Fruit fly (Drosophila melanogaster): Measurements from ENCODE around the gene RnrL.

Gene RnrL

dm6 chr2L:10291276-10291675 is 36.5 kb downstream of the RnrL start:
- TF ChIP-seq CG16779 (tag; optimal IDR thresholded peaks at IDR 0.05), result no peak
- no peak for TF ChIP-seq CG31627 (GFP tag; optimal IDR thresholded peaks at IDR 0.05)
- no peak for TF ChIP-seq CG3032 (tag; optimal IDR thresholded peaks at IDR 0.05)
- no peak for TF ChIP-seq Gug (GFP tag; IDR thresholded peaks at IDR 0.05)

dm6 chr2L:10280772-10281171 is 47.0 kb downstream of the RnrL start, which contains the start of gene CG34043:
CG34043 (minus strand) TSS chr2L:10280872.
- no peak for TF ChIP-seq CG34406 (GFP tag; optimal IDR thresholded peaks at IDR 0.05)
- no peak for TF ChIP-seq Met (GFP tag; optimal IDR thresholded peaks at IDR 0.05)
- TF ChIP-seq CG1621 (tag; optimal IDR thresholded peaks at IDR 0.05), result no peak
- no peak for TF ChIP-seq fd59A (GFP tag; optimal IDR thresholded peaks at IDR 0.05)
- no peak for TF ChIP-seq Eip75B (GFP tag; optimal IDR thresholded peaks at IDR 0.05)
- no peak for TF ChIP-seq fkh (GFP tag; optimal IDR thresholded peaks at IDR 0.05)
- no peak for TF ChIP-seq achi (GFP tag; optimal IDR thresholded peaks at IDR 0.05)
- TF ChIP-seq Hr4 (GFP tag; optimal IDR thresholded peaks at IDR 0.05), result no peak

- TF ChIP-seq vri (GFP tag; optimal IDR thresholded peaks at IDR 0.05) (no peak), dac (GFP tag; optimal IDR thresholded peaks at IDR 0.05) (no peak), CG3032 (tag; optimal IDR thresholded peaks at IDR 0.05) (peak; percentile 19), lz (GFP tag; optimal IDR thresholded peaks at IDR 0.05) (peak; percentile 12), Eip93F (GFP tag; optimal IDR thresholded peaks at IDR 0.05) (peak; percentile 1), CG8119 (GFP tag; IDR thresholded peaks at IDR 0.05) (no peak), esn (GFP tag; optimal IDR thresholded peaks at IDR 0.05) (peak; percentile 14), Lpt (GFP tag; optimal IDR thresholded peaks at IDR 0.05) (no peak), CG6792 (GFP tag; optimal IDR thresholded peaks at IDR 0.05) (no peak), pdm3 (GFP tag; optimal IDR thresholded peaks at IDR 0.05) (no peak), CG1621 (tag; optimal IDR thresholded peaks at IDR 0.05) (no peak), ss (GFP tag; optimal IDR thresholded peaks at IDR 0.05) (no peak), CG31627 (GFP tag; optimal IDR thresholded peaks at IDR 0.05) (peak; percentile 0), Smox (GFP tag; optimal IDR thresholded peaks at IDR 0.05) (no peak)
Measured at dm6 chr2L:10278658-10279057, 49.1 kb downstream of the RnrL start, which contains the start of gene Utx. Utx (minus strand) TSS chr2L:10278811.

dm6 chr2L:10277362-10277761 is 50.4 kb downstream of the RnrL start:
- TF ChIP-seq Sox102F (GFP tag; optimal IDR thresholded peaks at IDR 0.05) (no peak), Hr4 (GFP tag; optimal IDR thresholded peaks at IDR 0.05) (no peak), Ets96B (tag; optimal IDR thresholded peaks at IDR 0.05) (no peak), fkh (GFP tag; optimal IDR thresholded peaks at IDR 0.05) (peak; percentile 84), CG11294 (GFP tag; IDR thresholded peaks at IDR 0.05) (no peak), Sox14 (GFP tag; optimal IDR thresholded peaks at IDR 0.05) (no peak)

dm6 chr2L:10276846-10277245 is 50.9 kb downstream of the RnrL start:
- TF ChIP-seq dac (GFP tag; optimal IDR thresholded peaks at IDR 0.05), result peak; percentile 37
- peak; percentile 43 for TF ChIP-seq topi (GFP tag; optimal IDR thresholded peaks at IDR 0.05)
- TF ChIP-seq vri (GFP tag; optimal IDR thresholded peaks at IDR 0.05), result peak; percentile 51
- TF ChIP-seq Hr38 (GFP tag; optimal IDR thresholded peaks at IDR 0.05), result peak; percentile 10
- TF ChIP-seq CG10631 (GFP tag; optimal IDR thresholded peaks at IDR 0.05), result no peak
- TF ChIP-seq CG11902 (GFP tag; optimal IDR thresholded peaks at IDR 0.05), result peak; percentile 3
- no peak for TF ChIP-seq Sox15 (GFP tag; optimal IDR thresholded peaks at IDR 0.05)
- no peak for TF ChIP-seq CG4318 (GFP tag; optimal IDR thresholded peaks at IDR 0.05)
- no peak for TF ChIP-seq CG7368 (GFP tag; optimal IDR thresholded peaks at IDR 0.05)
- peak; percentile 8 for TF ChIP-seq CG10669 (GFP tag; optimal IDR thresholded peaks at IDR 0.05)
- peak; percentile 63 for TF ChIP-seq OdsH (GFP tag; optimal IDR thresholded peaks at IDR 0.05)
- peak; percentile 72 for TF ChIP-seq CG31627 (GFP tag; optimal IDR thresholded peaks at IDR 0.05)
- no peak for TF ChIP-seq svp (GFP tag)
- peak; percentile 6 for TF ChIP-seq fd59A (GFP tag; optimal IDR thresholded peaks at IDR 0.05)
- TF ChIP-seq CG8632 (GFP tag; optimal IDR thresholded peaks at IDR 0.05), result peak; percentile 22
- TF ChIP-seq Hr4 (GFP tag; optimal IDR thresholded peaks at IDR 0.05), result peak; percentile 42
- no peak for TF ChIP-seq net (GFP tag; optimal IDR thresholded peaks at IDR 0.05)
- peak; percentile 59 for TF ChIP-seq lz (GFP tag; optimal IDR thresholded peaks at IDR 0.05)
- TF ChIP-seq CG34406 (GFP tag; optimal IDR thresholded peaks at IDR 0.05), result peak; percentile 29
- peak; percentile 85 for TF ChIP-seq Sox14 (GFP tag; optimal IDR thresholded peaks at IDR 0.05)
- TF ChIP-seq Ets21C (GFP tag; optimal IDR thresholded peaks at IDR 0.05), result peak; percentile 21
- peak; percentile 56 for TF ChIP-seq cyc (GFP tag; optimal IDR thresholded peaks at IDR 0.05)
- peak; percentile 31 for TF ChIP-seq acj6 (GFP tag; optimal IDR thresholded peaks at IDR 0.05)
- TF ChIP-seq CG6792 (GFP tag; optimal IDR thresholded peaks at IDR 0.05), result peak; percentile 27
- peak; percentile 74 for TF ChIP-seq esn (GFP tag; optimal IDR thresholded peaks at IDR 0.05)
- TF ChIP-seq Eip75B (GFP tag; optimal IDR thresholded peaks at IDR 0.05), result peak; percentile 66
- TF ChIP-seq Eip78C (GFP tag), result peak; percentile 84
- TF ChIP-seq achi (GFP tag; optimal IDR thresholded peaks at IDR 0.05), result peak; percentile 58
